Fruit fly (Drosophila melanogaster): ENCODE measurements around the gene RpL8.

- no peak for TF ChIP-seq kay (GFP tag; ENCODE audit: borderline replicate concordance)
- no peak for TF ChIP-seq bab1 (GFP tag; optimal IDR thresholded peaks at IDR 0.05)
- no peak for TF ChIP-seq CG1620 (GFP tag; optimal IDR thresholded peaks at IDR 0.05)
Observed at dm6 chr3L:2587562-2587918, 284 bp downstream of the RpL8 start.

Data from whole organism, adult.